Worm (Caenorhabditis elegans) whole organism, young adult: Measurements from ENCODE around the gene fip-2.

Experiments used
- B0035.1 ChIP-seq: sonication (generic microtip); optimal IDR thresholded peaks from 2 replicates; lab custom pipeline; 2016; ENCODE audit warnings: missing genetic modification characterization, mild to moderate bottlenecking, missing compliant biosample characterization, missing genotype, missing genetic modification reagents
- F10E7.11 ChIP-seq: sonication (generic microtip); optimal IDR thresholded peaks from 2 replicates; lab custom pipeline; 2017; ENCODE audit warnings: mild to moderate bottlenecking, missing genetic modification characterization, moderate library complexity, missing compliant biosample characterization
- F49E8.2 ChIP-seq: sonication (generic microtip); optimal IDR thresholded peaks from 3 replicates; lab custom pipeline; 2017; ENCODE audit warnings: missing genetic modification characterization, mild to moderate bottlenecking, missing compliant biosample characterization, antibody characterized with exemption, moderate library complexity; ENCODE audit not compliant: insufficient read depth
- cebp-2 ChIP-seq: fragments of 200-800 bp; sonication (Bioruptor generic); IDR thresholded peaks from 2 replicates; pipeline ENCODE4 v1.3.6; 2022; ENCODE audit warnings: missing genetic modification characterization, missing compliant biosample characterization
- dpl-1 ChIP-seq: fragments of 150-350 bp; optimal IDR thresholded peaks from 2 replicates; lab custom pipeline; 2014; ENCODE audit warnings: missing biosample characterization, missing genetic modification reagents, missing genetic modification characterization
- hlh-12 ChIP-seq: sonication (generic microtip); optimal IDR thresholded peaks from 2 replicates; lab custom pipeline; 2016; ENCODE audit warnings: missing genetic modification characterization, missing compliant biosample characterization
- nfyb-1 ChIP-seq: fragments of 200-800 bp; sonication (Bioruptor generic); IDR thresholded peaks from 2 replicates; pipeline ENCODE4 v1.3.6; 2022; ENCODE audit warnings: missing genetic modification reagents, missing genetic modification characterization, missing compliant biosample characterization
- snpc-1.1 ChIP-seq: sonication (generic microtip); optimal IDR thresholded peaks from 2 replicates; lab custom pipeline; 2017; ENCODE audit warnings: missing genetic modification characterization, mild to moderate bottlenecking, missing compliant biosample characterization, antibody characterized with exemption, moderate library complexity, missing genotype, missing genetic modification reagents; ENCODE audit not compliant: insufficient read depth

DNA sequence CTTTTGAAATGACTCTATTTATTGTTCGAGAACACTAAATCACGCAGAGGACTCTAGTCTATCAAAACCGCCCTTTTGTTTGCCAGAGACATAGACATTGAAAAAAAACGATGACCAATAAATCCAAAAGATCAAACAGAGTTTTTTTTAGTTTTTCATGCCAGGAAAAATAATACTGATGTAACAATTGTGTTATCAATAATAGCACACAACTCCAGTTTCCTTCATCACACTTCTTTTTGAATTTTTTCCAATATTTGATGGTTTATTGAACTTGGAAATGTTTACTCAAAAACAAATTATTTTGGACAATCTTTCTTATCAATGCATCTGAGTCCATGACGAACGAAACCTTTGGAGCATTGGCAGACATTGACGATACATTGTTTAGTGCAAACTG, 13.8 kb upstream of the fip-2 start, which contains the start of gene C25E10.8:
- TF ChIP-seq hlh-12 (tag; lab: Kevin White, UChicago) (no peak), F49E8.2 (no peak), dpl-1 (GFP tag; lab: Kevin White, UChicago) (no peak), B0035.1 (tag; lab: Kevin White, UChicago) (no peak), snpc-1.1 (tag; lab: Kevin White, UChicago) (no peak), F10E7.11 (tag; lab: Kevin White, UChicago) (no peak), nfyb-1 (no peak), cebp-2 (GFP tag; lab: Robert Waterston, UW) (no peak)
